Fruit fly (Drosophila melanogaster): Measurements from ENCODE around the gene Mcm6.

Gene Mcm6

dm6 chrX:6677826-6678489, 3.8 kb downstream of the Mcm6 start, which contains the start of gene Fum1 (continued):
- TF ChIP-seq YL-1 (GFP tag; optimal IDR thresholded peaks at IDR 0.05) = peak; percentile 29
- TF ChIP-seq CG8765 (GFP tag; IDR thresholded peaks at IDR 0.05) = no peak
- no peak for TF ChIP-seq pros (GFP tag; optimal IDR thresholded peaks at IDR 0.05)
- TF ChIP-seq CG2199 (GFP tag; IDR thresholded peaks at IDR 0.05) = no peak
- no peak for TF ChIP-seq CG9727 (GFP tag; optimal IDR thresholded peaks at IDR 0.05)
- TF ChIP-seq Med (GFP tag) = peak; percentile 45
- no peak for TF ChIP-seq CG32772 (GFP tag; IDR thresholded peaks at IDR 0.05)
- no peak for TF ChIP-seq CG3407 (GFP tag; optimal IDR thresholded peaks at IDR 0.05)
- TF ChIP-seq kah (GFP tag; optimal IDR thresholded peaks at IDR 0.05) = no peak
- TF ChIP-seq jigr1 (GFP tag; IDR thresholded peaks at IDR 0.05) = no peak
- TF ChIP-seq chinmo (GFP tag; IDR thresholded peaks at IDR 0.05; ENCODE audit: partially characterized antibody) = peak; percentile 47; the same call in 1 of the 4 replicates
- TF ChIP-seq CG10462 (GFP tag; optimal IDR thresholded peaks at IDR 0.05) = no peak
- TF ChIP-seq HLH3B (GFP tag; IDR thresholded peaks at IDR 0.05) = no peak
- TF ChIP-seq so (GFP tag; IDR thresholded peaks at IDR 0.05) = no peak
- peak; percentile 30 for TF ChIP-seq CG30403 (GFP tag; optimal IDR thresholded peaks at IDR 0.05)
- peak; percentile 69 for TF ChIP-seq tna (GFP tag; IDR thresholded peaks at IDR 0.05; ENCODE audit: partially characterized antibody)
- TF ChIP-seq unpg (GFP tag; optimal IDR thresholded peaks at IDR 0.05) = no peak
- TF ChIP-seq Ets65A (GFP tag) = peak; percentile 61
- no peak for TF ChIP-seq CG4404 (GFP tag; IDR thresholded peaks at IDR 0.05)
- no peak for TF ChIP-seq fd64A (GFP tag; optimal IDR thresholded peaks at IDR 0.05)
- no peak for TF ChIP-seq abd-A (tag; optimal IDR thresholded peaks at IDR 0.05)
- TF ChIP-seq Dfd (GFP tag; optimal IDR thresholded peaks at IDR 0.05) = no peak
- no peak for TF ChIP-seq CG1529 (GFP tag; optimal IDR thresholded peaks at IDR 0.05)
- TF ChIP-seq Rx (GFP tag; IDR thresholded peaks at IDR 0.05) = no peak
- no peak for TF ChIP-seq ro (GFP tag; IDR thresholded peaks at IDR 0.05)
- TF ChIP-seq gsb (GFP tag; IDR thresholded peaks at IDR 0.05) = no peak
- no peak for TF ChIP-seq jing (GFP tag; optimal IDR thresholded peaks at IDR 0.05)
- TF ChIP-seq E2f1 (GFP tag; IDR thresholded peaks at IDR 0.05) = no peak
- TF ChIP-seq Poxn (GFP tag; IDR thresholded peaks at IDR 0.05) = no peak
- peak; percentile 93 for TF ChIP-seq Doc3 (GFP tag; IDR thresholded peaks at IDR 0.05; ENCODE audit: partially characterized antibody)
- no peak for TF ChIP-seq exex (tag; optimal IDR thresholded peaks at IDR 0.05)
- TF ChIP-seq CG12219 (GFP tag; optimal IDR thresholded peaks at IDR 0.05) = no peak
- TF ChIP-seq row (GFP tag; IDR thresholded peaks at IDR 0.05) = peak; percentile 78
- no peak for TF ChIP-seq Hmx (GFP tag; optimal IDR thresholded peaks at IDR 0.05)
- no peak for TF ChIP-seq C15 (GFP tag; IDR thresholded peaks at IDR 0.05)
- TF ChIP-seq CG4707 (GFP tag; optimal IDR thresholded peaks at IDR 0.05) = no peak
- TF ChIP-seq tup (GFP tag; optimal IDR thresholded peaks at IDR 0.05) = no peak
- TF ChIP-seq maf-S (GFP tag; optimal IDR thresholded peaks at IDR 0.05) = no peak
- no peak for TF ChIP-seq CG3847 (GFP tag; IDR thresholded peaks at IDR 0.05)
- TF ChIP-seq CG8944 (GFP tag; optimal IDR thresholded peaks at IDR 0.05) = no peak
- TF ChIP-seq MTF-1 (GFP tag; optimal IDR thresholded peaks at IDR 0.05; ENCODE audit: borderline replicate concordance) = no peak
- no peak for TF ChIP-seq cato (GFP tag; optimal IDR thresholded peaks at IDR 0.05; ENCODE audit: borderline replicate concordance)
- TF ChIP-seq CG16779 (GFP tag; IDR thresholded peaks at IDR 0.05) = no peak
- TF ChIP-seq Ptx1 (GFP tag; IDR thresholded peaks at IDR 0.05) = no peak
- TF ChIP-seq p53 (GFP tag; optimal IDR thresholded peaks at IDR 0.05) = no peak
- TF ChIP-seq Hr51 (GFP tag; optimal IDR thresholded peaks at IDR 0.05) = no peak
- no peak for TF ChIP-seq CG11085 (GFP tag; IDR thresholded peaks at IDR 0.05)
- TF ChIP-seq Usf (GFP tag; optimal IDR thresholded peaks at IDR 0.05) = no peak
- TF ChIP-seq CG5953 (GFP tag; IDR thresholded peaks at IDR 0.05) = no peak
- TF ChIP-seq sqz (GFP tag; optimal IDR thresholded peaks at IDR 0.05) = no peak
- peak; percentile 73 for TF ChIP-seq CG2129 (GFP tag; IDR thresholded peaks at IDR 0.05; ENCODE audit: partially characterized antibody)
